Fruit fly (Drosophila melanogaster) Kc167 (cell line): ENCODE results near the gene hth.

Experiments used
- Sin3A ChIP-seq: fragments of >200 bp; optimal IDR thresholded peaks from 2 replicates; lab custom pipeline; 2018; ENCODE audit warnings: missing external identifiers
- h ChIP-seq: fragments of >200 bp; optimal IDR thresholded peaks from 3 replicates; lab custom pipeline; 2018; ENCODE audit warnings: missing external identifiers
- insv ChIP-seq: fragments of >200 bp; optimal IDR thresholded peaks from 3 replicates; lab custom pipeline; 2018; ENCODE audit warnings: missing external identifiers
- psq ChIP-seq: fragments of >200 bp; optimal IDR thresholded peaks from 2 replicates; lab custom pipeline; 2017; ENCODE audit warnings: missing external identifiers
- ttk ChIP-seq: sonication (Bioruptor generic); optimal IDR thresholded peaks from 2 replicates; lab custom pipeline; 2017; ENCODE audit warnings: missing external identifiers

dm6 chr3R:10553518-10553917 is 85.8 kb downstream of the hth start:
- no peak for TF ChIP-seq psq
- TF ChIP-seq insv (lab: Kevin White, UChicago), result no peak
- TF ChIP-seq h, result no peak
- no peak for TF ChIP-seq ttk
- TF ChIP-seq Sin3A (lab: Kevin White, UChicago), result no peak
